Fruit fly (Drosophila melanogaster) whole organism, larva: ENCODE measurements around the gene CG12016.

Experiments
- noc ChIP-seq: fragments of 200-800 bp; sonication (Bioruptor generic); optimal IDR thresholded peaks from 3 replicates; lab custom pipeline; 2019; ENCODE audit warnings: missing biosample characterization, mild to moderate bottlenecking, missing genetic modification characterization, moderate library complexity

The CG12016 gene

dm6 chr3L:3336368-3337164 lies 17.2 kb downstream of the CG12016 start, which contains the start of the genes Drsl6 and kst:
Drsl6 (minus strand) TSS chr3L:3336418.
kst (plus strand) TSS chr3L:3336860.
- TF ChIP-seq noc (tag; lab: Kevin White, UChicago), result peak; percentile 22

dm6 chr3L:3337345-3337928 lies 18.1 kb downstream of the CG12016 start:
- no peak for TF ChIP-seq noc (tag; lab: Kevin White, UChicago)

- no peak for TF ChIP-seq noc (tag; lab: Kevin White, UChicago)
These were observed 18.9 kb downstream of the CG12016 start for dm6 chr3L:3338028-3338855.

DNA sequence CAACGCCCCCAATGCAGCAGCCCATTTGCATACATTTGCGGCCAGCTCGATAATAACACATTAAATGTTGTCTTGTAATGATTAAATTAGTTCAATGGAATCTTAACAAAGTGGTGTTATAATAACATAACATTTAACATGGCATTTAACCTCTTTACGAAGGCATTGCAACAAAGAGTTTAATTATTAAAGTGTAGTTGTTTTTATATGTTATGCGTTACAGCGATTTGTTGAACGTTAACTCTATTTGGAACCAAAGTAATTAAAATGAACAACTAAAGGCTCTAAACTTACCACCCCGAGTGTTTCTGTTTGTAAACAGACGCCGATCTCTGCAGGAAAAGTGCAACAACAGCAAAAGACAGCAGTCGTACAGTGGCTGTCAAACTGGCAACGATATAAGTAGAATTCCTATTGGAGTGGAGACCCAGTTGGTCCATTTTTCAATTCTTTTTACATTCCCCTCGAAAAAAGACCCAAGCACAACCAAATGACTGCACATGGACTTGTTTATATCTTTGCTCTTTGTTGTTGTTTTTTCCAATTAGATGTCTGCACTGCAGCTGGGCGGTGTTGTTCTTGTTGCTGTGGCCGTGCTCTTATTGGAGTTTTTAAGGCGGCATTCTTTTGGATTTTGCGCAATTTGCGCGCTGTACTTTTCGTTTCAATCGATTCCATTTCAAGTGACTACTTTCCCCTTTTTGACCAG lies 19.7 kb downstream of the CG12016 start:
- no peak for TF ChIP-seq noc (tag; lab: Kevin White, UChicago)

dm6 chr3L:3339695-3340226 lies 20.4 kb downstream of the CG12016 start:
- no peak for TF ChIP-seq noc (tag; lab: Kevin White, UChicago)

DNA sequence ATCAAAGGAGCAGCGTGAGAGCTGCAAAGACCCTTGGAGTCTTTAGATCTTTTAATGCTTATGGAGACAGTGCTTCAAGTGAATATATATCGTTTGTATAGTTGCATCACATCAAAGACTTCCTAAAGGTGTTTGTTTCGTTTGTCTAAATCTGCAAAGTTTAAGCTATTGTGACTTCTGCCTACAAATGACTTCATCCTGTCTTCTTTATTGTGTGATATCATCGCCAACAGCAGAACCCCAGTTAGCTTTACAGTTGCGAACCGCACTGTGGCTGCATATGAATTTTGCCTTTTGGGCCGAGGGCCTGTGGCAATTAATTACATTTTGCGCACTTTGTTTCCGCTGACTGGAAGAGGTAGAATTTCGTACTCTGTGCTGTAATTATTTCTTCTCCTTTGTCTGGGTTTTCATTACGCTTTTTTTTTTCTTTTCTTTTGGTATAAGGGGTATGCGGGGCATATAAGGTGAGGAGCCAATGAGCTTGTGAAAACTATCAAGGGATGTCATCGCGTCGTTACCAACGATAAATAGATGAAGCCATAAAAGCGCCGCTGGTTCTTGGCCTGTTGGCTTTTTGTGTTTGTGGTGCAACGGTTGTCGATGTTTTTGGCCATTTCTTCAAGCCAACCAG lies 23.1 kb downstream of the CG12016 start:
- TF ChIP-seq noc (tag; lab: Kevin White, UChicago), result no peak

DNA sequence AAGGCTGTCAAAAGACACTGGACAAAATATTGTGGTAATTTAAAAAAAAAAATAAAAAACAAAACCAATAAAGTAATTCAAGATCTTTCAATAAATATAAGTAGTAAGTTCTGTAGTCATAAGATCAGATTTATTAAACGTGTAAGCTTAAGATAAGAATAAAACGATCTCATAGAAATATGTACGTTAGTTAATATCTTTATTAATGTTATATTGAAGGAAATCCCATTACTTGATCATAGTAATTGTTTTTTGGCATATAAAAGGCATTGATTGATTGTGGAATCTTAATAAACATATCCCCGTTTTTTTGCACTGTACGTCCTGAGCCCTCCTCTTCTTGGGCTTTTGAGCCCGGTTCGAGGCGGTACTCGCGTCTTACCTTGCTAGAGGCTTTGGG lies 23.9 kb downstream of the CG12016 start:
- TF ChIP-seq noc (tag; lab: Kevin White, UChicago), result peak; percentile 29

- TF ChIP-seq noc (tag; lab: Kevin White, UChicago), result no peak
These were observed 25.2 kb downstream of the CG12016 start for dm6 chr3L:3344528-3344927.

DNA sequence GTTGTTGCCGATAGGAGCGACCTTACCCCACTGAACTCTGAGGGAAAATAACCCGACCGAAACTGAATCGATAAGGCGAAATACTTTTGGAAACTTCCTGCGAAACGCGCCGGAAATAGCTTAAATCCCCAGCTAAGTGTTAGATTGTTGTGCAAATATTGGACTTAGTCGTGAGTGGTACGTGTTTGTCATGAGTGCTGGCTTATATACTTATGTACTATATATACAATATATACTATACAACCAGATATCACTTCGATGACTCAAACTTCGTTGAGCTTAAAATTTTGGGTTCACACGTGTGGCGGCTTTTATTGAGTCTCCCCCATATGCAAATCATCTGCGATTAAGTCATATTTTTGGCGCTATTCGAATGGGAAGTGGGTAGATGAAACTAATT lies 26.9 kb downstream of the CG12016 start:
- TF ChIP-seq noc (tag; lab: Kevin White, UChicago), result no peak

DNA sequence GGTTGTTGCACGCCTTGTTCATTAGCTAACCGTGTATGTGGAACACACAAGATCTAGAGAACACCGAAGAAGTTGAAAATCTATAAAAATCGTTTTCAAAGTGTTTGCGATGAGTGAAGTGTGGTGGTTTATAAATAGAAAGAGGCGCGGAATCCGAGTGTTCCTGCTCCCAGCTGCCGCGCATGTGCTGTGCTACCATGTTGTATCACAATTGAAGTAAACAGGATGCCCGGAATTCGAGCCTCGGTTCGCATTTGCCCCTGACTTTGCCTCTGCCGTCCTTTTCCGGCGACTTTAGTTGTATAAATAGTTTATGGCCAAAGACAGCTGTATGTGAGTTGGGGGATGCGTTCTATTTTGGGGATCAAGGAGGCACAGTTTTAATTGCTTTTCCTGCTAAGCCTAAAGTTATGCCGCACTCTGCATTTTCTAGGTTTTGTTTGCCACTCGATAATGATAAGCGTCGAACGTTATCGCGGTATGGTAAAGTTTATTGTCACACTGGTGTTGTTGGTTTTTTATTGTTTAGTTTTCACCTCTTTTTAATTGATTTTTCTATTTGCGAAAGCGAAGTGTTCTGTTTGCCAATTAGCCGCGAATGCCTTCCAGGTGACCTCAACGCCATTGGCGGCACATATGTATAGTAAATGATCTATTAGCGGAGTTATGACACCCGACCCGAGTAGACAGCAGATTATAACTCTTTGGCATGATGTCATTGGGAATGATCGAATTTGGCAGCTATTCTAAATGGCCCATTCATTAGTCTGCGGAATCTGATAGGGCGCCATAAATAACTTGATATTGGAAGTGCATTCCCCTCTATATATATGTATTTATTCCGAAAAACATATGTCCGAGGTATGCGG lies 29.8 kb downstream of the CG12016 start:
- TF ChIP-seq noc (tag; lab: Kevin White, UChicago), result peak; percentile 23

- TF ChIP-seq noc (tag; lab: Kevin White, UChicago), result no peak
These were observed 30.4 kb downstream of the CG12016 start for dm6 chr3L:3349825-3350123.

dm6 chr3L:3350572-3351343 lies 31.4 kb downstream of the CG12016 start:
- TF ChIP-seq noc (tag; lab: Kevin White, UChicago), result peak; percentile 64

dm6 chr3L:3351814-3352359 lies 32.5 kb downstream of the CG12016 start:
- no peak for TF ChIP-seq noc (tag; lab: Kevin White, UChicago)
